Fruit fly (Drosophila melanogaster) whole organism, embryonic: ENCODE measurements around the gene tmod.

Experiments
- Ada2b ChIP-seq: fragments of 200-800 bp; sonication (Bioruptor generic); IDR thresholded peaks from 2 replicates; pipeline ENCODE4 v1.3.6; 2022; ENCODE audit warnings: missing biosample characterization, missing genetic modification characterization
- Atf3 ChIP-seq: fragments of 200-800 bp; sonication (Bioruptor generic); optimal IDR thresholded peaks from 3 replicates; lab custom pipeline; 2016; ENCODE audit warnings: missing biosample characterization, missing genetic modification characterization
- Bgb ChIP-seq: fragments of 200-800 bp; sonication (Bioruptor generic); IDR thresholded peaks from 2 replicates; pipeline ENCODE4 v1.3.6; 2022; ENCODE audit warnings: missing biosample characterization, missing genetic modification characterization; ENCODE audit not compliant: partially characterized antibody
- CG10321 ChIP-seq: fragments of 200-800 bp; sonication (Bioruptor generic); IDR thresholded peaks from 2 replicates; pipeline ENCODE4 v1.3.6; 2022; ENCODE audit warnings: missing biosample characterization, missing genetic modification characterization
- CG10543 ChIP-seq: fragments of 200-800 bp; sonication (Bioruptor generic); optimal IDR thresholded peaks from 3 replicates; lab custom pipeline; 2017; ENCODE audit warnings: missing biosample characterization, mild to moderate bottlenecking, missing genetic modification characterization, moderate library complexity
- CG12104 ChIP-seq: fragments of 200-800 bp; sonication (Bioruptor generic); optimal IDR thresholded peaks from 3 replicates; lab custom pipeline; 2016; ENCODE audit warnings: missing biosample characterization, missing genetic modification characterization
- CG12744 ChIP-seq: fragments of 200-800 bp; sonication (Bioruptor generic); optimal IDR thresholded peaks from 2 replicates; lab custom pipeline; 2016; ENCODE audit warnings: missing biosample characterization, missing genetic modification characterization
- CG15696 ChIP-seq: fragments of 200-800 bp; sonication (Bioruptor generic); optimal IDR thresholded peaks from 2 replicates; lab custom pipeline; 2019; ENCODE audit warnings: missing biosample characterization, mild to moderate bottlenecking, missing genetic modification characterization, moderate library complexity
- CG16863 ChIP-seq: fragments of 200-800 bp; sonication (Bioruptor generic); optimal IDR thresholded peaks from 3 replicates; lab custom pipeline; 2016; ENCODE audit warnings: missing biosample characterization, missing genetic modification characterization
- CG17802 ChIP-seq: fragments of 200-800 bp; sonication (Bioruptor generic); optimal IDR thresholded peaks from 2 replicates; lab custom pipeline; 2018; ENCODE audit warnings: missing biosample characterization, mild to moderate bottlenecking, missing genetic modification characterization, moderate library complexity
- CG17829 ChIP-seq: fragments of 200-800 bp; optimal IDR thresholded peaks from 2 replicates; lab custom pipeline; 2019; ENCODE audit warnings: missing biosample characterization, mild to moderate bottlenecking, missing genetic modification characterization, moderate library complexity
- CG17912 ChIP-seq: fragments of 200-800 bp; sonication (Bioruptor generic); optimal IDR thresholded peaks from 2 replicates; lab custom pipeline; 2018; ENCODE audit warnings: missing biosample characterization, mild to moderate bottlenecking, missing genetic modification characterization
- CG30020 ChIP-seq: fragments of 200-800 bp; optimal IDR thresholded peaks from 2 replicates; lab custom pipeline; 2019; ENCODE audit warnings: missing biosample characterization, mild to moderate bottlenecking, missing genetic modification characterization, moderate library complexity
- CG3163 ChIP-seq: fragments of 200-800 bp; sonication (Bioruptor generic); optimal IDR thresholded peaks from 3 replicates; lab custom pipeline; 2016; ENCODE audit warnings: missing biosample characterization, missing genetic modification characterization
- CG32532 ChIP-seq: fragments of 200-800 bp; sonication (Bioruptor generic); IDR thresholded peaks from 2 replicates; pipeline ENCODE4 v1.3.6; 2022; ENCODE audit warnings: missing biosample characterization, missing genetic modification characterization
- CG32772 ChIP-seq: fragments of 200-800 bp; sonication (Bioruptor generic); IDR thresholded peaks from 2 replicates; pipeline ENCODE4 v1.3.6; 2022; ENCODE audit warnings: missing biosample characterization, missing genetic modification characterization
- CG34224 ChIP-seq: fragments of 200-800 bp; sonication (Bioruptor generic); IDR thresholded peaks from 3 replicates; pipeline ENCODE4 v1.3.6; 2022; ENCODE audit warnings: missing biosample characterization, missing genetic modification characterization; ENCODE audit not compliant: partially characterized antibody
- CG4360 ChIP-seq: fragments of 200-800 bp; sonication (Bioruptor generic); IDR thresholded peaks from 2 replicates; pipeline ENCODE4 v1.3.6; 2022; ENCODE audit warnings: missing biosample characterization, missing genetic modification characterization
- CG4404 ChIP-seq: fragments of 200-800 bp; sonication (Bioruptor generic); IDR thresholded peaks from 2 replicates; pipeline ENCODE4 v1.3.6; 2022; ENCODE audit warnings: missing biosample characterization, missing genetic modification characterization
- CG6272 ChIP-seq: fragments of 200-800 bp; sonication (Bioruptor generic); IDR thresholded peaks from 2 replicates; pipeline ENCODE4 v1.3.6; 2022; ENCODE audit warnings: missing biosample characterization, missing genetic modification characterization
- CG6765 ChIP-seq: fragments of 200-800 bp; sonication (Bioruptor generic); optimal IDR thresholded peaks from 3 replicates; lab custom pipeline; 2017; ENCODE audit warnings: missing biosample characterization, mild to moderate bottlenecking, missing genetic modification characterization
- CG7372 ChIP-seq: fragments of 200-800 bp; sonication (Bioruptor generic); IDR thresholded peaks from 2 replicates; pipeline ENCODE4 v1.3.6; 2022; ENCODE audit warnings: missing biosample characterization, missing genetic modification characterization
- CG7928 ChIP-seq: fragments of 200-800 bp; sonication (Bioruptor generic); optimal IDR thresholded peaks from 2 replicates; lab custom pipeline; 2017; ENCODE audit warnings: missing biosample characterization, mild to moderate bottlenecking, missing genetic modification characterization
- CG9817 ChIP-seq: fragments of 200-800 bp; sonication (Bioruptor generic); optimal IDR thresholded peaks from 2 replicates; lab custom pipeline; 2018; ENCODE audit warnings: missing biosample characterization, mild to moderate bottlenecking, missing genetic modification characterization, moderate library complexity
- Deaf1 ChIP-seq: fragments of 200-800 bp; optimal IDR thresholded peaks from 3 replicates; lab custom pipeline; 2019; ENCODE audit warnings: missing biosample characterization, mild to moderate bottlenecking, missing genetic modification characterization, moderate library complexity
- Dip2 ChIP-seq: fragments of 200-800 bp; sonication (Bioruptor generic); IDR thresholded peaks from 2 replicates; pipeline ENCODE4 v1.3.6; 2022; ENCODE audit warnings: missing biosample characterization, missing genetic modification characterization
- Max ChIP-seq: fragments of 200-800 bp; sonication (Bioruptor generic); optimal IDR thresholded peaks from 2 replicates; lab custom pipeline; 2016; ENCODE audit warnings: missing biosample characterization, mild to moderate bottlenecking, missing genetic modification characterization
- NfI ChIP-seq: fragments of 200-800 bp; sonication (Bioruptor generic); optimal IDR thresholded peaks from 3 replicates; lab custom pipeline; 2018; ENCODE audit warnings: missing biosample characterization, mild to moderate bottlenecking, missing genetic modification characterization, moderate library complexity
- Scr ChIP-seq: fragments of 200-800 bp; sonication (Bioruptor generic); IDR thresholded peaks from 2 replicates; pipeline ENCODE4 v1.3.6; 2022; ENCODE audit warnings: missing biosample characterization, missing genetic modification characterization; ENCODE audit not compliant: partially characterized antibody
- Trl ChIP-seq, 3 experiments: fragments of >200 bp in 2 of 3; fragments of 200-800 bp in 1 of 3; sonication (Bioruptor generic) in 1 of 3; optimal IDR thresholded peaks; 2 replicates in 1 of 3; 3 replicates in 2 of 3; lab custom pipeline; 2016 to 2017; ENCODE audit warnings: missing biosample characterization in 1 of 3, missing genetic modification characterization in 1 of 3
- Xrp1 ChIP-seq: fragments of 200-800 bp; sonication (Bioruptor generic); IDR thresholded peaks from 2 replicates; pipeline ENCODE4 v1.3.6; 2022; ENCODE audit warnings: missing biosample characterization, missing genetic modification characterization
- az2 ChIP-seq: fragments of 200-800 bp; sonication (Bioruptor generic); optimal IDR thresholded peaks from 3 replicates; lab custom pipeline; 2016; ENCODE audit warnings: missing biosample characterization, missing genetic modification characterization
- bbx ChIP-seq: fragments of 200-800 bp; sonication (Bioruptor generic); IDR thresholded peaks from 2 replicates; pipeline ENCODE4 v1.3.6; 2022; ENCODE audit warnings: missing biosample characterization, missing genetic modification characterization; ENCODE audit not compliant: partially characterized antibody
- bsh ChIP-seq, 2 experiments: fragments of 200-800 bp; sonication (Bioruptor generic); optimal IDR thresholded peaks; 2 replicates each; lab custom pipeline; 2017 to 2018; ENCODE audit warnings: mild to moderate bottlenecking in 2 of 2, missing biosample characterization in 2 of 2, missing genetic modification characterization in 2 of 2, moderate library complexity in 1 of 2
- cg ChIP-seq: fragments of 200-800 bp; sonication (Bioruptor generic); optimal IDR thresholded peaks from 3 replicates; lab custom pipeline; 2019; ENCODE audit warnings: missing biosample characterization, mild to moderate bottlenecking, missing genetic modification characterization, moderate library complexity
- chinmo ChIP-seq: fragments of 200-800 bp; sonication (Bioruptor generic); IDR thresholded peaks from 4 replicates; pipeline ENCODE4 v1.3.6; 2022; ENCODE audit warnings: missing biosample characterization, missing genetic modification characterization; ENCODE audit not compliant: partially characterized antibody
- ci ChIP-seq: fragments of 200-800 bp; sonication (Bioruptor generic); IDR thresholded peaks from 3 replicates; pipeline ENCODE4 v1.3.6; 2022; ENCODE audit warnings: missing biosample characterization, missing genetic modification characterization
- esg ChIP-seq: fragments of 200-800 bp; sonication (Bioruptor generic); conservative IDR thresholded peaks from 2 replicates; pipeline ENCODE4 v1.3.6; 2022; ENCODE audit warnings: missing biosample characterization, missing genetic modification characterization
- eve ChIP-seq, 2 experiments: fragments of >200 bp; optimal IDR thresholded peaks; 2 replicates each; lab custom pipeline; 2017; ENCODE audit warnings: missing biosample characterization in 2 of 2, missing genetic modification characterization in 2 of 2
- fd64A ChIP-seq: fragments of 200-800 bp; sonication (Bioruptor generic); optimal IDR thresholded peaks from 3 replicates; lab custom pipeline; 2018; ENCODE audit warnings: missing biosample characterization, mild to moderate bottlenecking, missing genetic modification characterization
- fd96Cb ChIP-seq: fragments of 200-800 bp; sonication (Bioruptor generic); optimal IDR thresholded peaks from 2 replicates; lab custom pipeline; 2018; ENCODE audit warnings: missing biosample characterization, mild to moderate bottlenecking, missing genetic modification characterization, moderate library complexity
- gce ChIP-seq: fragments of 200-800 bp; sonication (Bioruptor generic); IDR thresholded peaks from 3 replicates; pipeline ENCODE4 v1.3.6; 2022; ENCODE audit warnings: missing biosample characterization, missing genetic modification characterization
- lilli ChIP-seq: fragments of 200-800 bp; sonication (Bioruptor generic); optimal IDR thresholded peaks from 3 replicates; lab custom pipeline; 2016; ENCODE audit warnings: missing biosample characterization, missing genetic modification characterization
- nerfin-2 ChIP-seq: fragments of 200-800 bp; sonication (Bioruptor generic); IDR thresholded peaks from 2 replicates; pipeline ENCODE4 v1.3.6; 2022; ENCODE audit warnings: missing biosample characterization, missing genetic modification characterization; ENCODE audit not compliant: partially characterized antibody
- rib ChIP-seq: fragments of 200-800 bp; sonication (Bioruptor generic); IDR thresholded peaks from 2 replicates; pipeline ENCODE4 v1.3.6; 2022; ENCODE audit warnings: missing biosample characterization, missing genetic modification characterization
- scrt ChIP-seq: fragments of 200-800 bp; sonication (Bioruptor generic); optimal IDR thresholded peaks from 2 replicates; lab custom pipeline; 2018; ENCODE audit warnings: missing biosample characterization, mild to moderate bottlenecking, missing genetic modification characterization, moderate library complexity
- sd ChIP-seq: fragments of 200-800 bp; sonication (Bioruptor generic); optimal IDR thresholded peaks from 3 replicates; lab custom pipeline; 2018; ENCODE audit warnings: missing biosample characterization, mild to moderate bottlenecking, missing genetic modification characterization, moderate library complexity
- sens-2 ChIP-seq: fragments of 200-800 bp; sonication (Bioruptor generic); IDR thresholded peaks from 2 replicates; pipeline ENCODE4 v1.3.6; 2022; ENCODE audit warnings: missing biosample characterization, missing genetic modification characterization
- tna ChIP-seq: fragments of 200-800 bp; sonication (Bioruptor generic); IDR thresholded peaks from 2 replicates; pipeline ENCODE4 v1.3.6; 2022; ENCODE audit warnings: missing biosample characterization, missing genetic modification characterization; ENCODE audit not compliant: partially characterized antibody
- trem ChIP-seq: fragments of 200-800 bp; optimal IDR thresholded peaks from 3 replicates; lab custom pipeline; 2019; ENCODE audit warnings: missing biosample characterization, mild to moderate bottlenecking, missing genetic modification characterization, moderate library complexity
- wor ChIP-seq: fragments of 200-800 bp; sonication (Bioruptor generic); IDR thresholded peaks from 2 replicates; pipeline ENCODE4 v1.3.6; 2022; ENCODE audit warnings: missing biosample characterization, missing genetic modification characterization

tmod gene

DNA sequence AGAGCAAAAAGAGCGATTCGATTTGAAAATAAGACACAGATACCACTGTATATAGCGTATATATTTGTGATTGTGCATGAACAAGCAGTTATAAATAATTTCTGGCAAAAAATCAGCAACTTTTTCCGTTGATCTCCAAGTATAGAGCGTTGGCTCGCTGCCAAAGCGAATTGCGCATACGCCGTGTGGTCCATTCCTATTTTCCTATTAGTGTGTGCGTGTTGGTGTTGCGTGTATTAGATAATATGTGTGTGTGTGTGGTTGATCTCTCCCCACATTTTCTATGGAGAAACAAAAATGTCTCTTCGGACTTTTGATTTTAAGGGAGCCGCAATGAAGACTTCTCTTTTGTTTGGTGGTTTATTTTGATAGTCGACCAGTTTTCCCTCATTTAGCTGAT, 20.1 kb downstream of the tmod start:
- no peak for TF ChIP-seq esg (GFP tag; lab: Robert Waterston, UW)
- no peak for TF ChIP-seq bsh (GFP tag; optimal IDR thresholded peaks at IDR 0.05; lab: Kevin White, UChicago)
- TF ChIP-seq cg (GFP tag; lab: Kevin White, UChicago): peak; percentile 57
- TF ChIP-seq CG7372 (GFP tag; lab: Robert Waterston, UW): peak; percentile 60; the same call in 1 of the 2 replicates
- TF ChIP-seq CG34224 (GFP tag; lab: Robert Waterston, UW): no peak
- no peak for TF ChIP-seq CG15696 (tag; lab: Kevin White, UChicago)
- no peak for TF ChIP-seq CG4360 (GFP tag; lab: Robert Waterston, UW)
- peak; percentile 29 for TF ChIP-seq sd (tag; lab: Kevin White, UChicago)
- no peak for TF ChIP-seq wor (GFP tag; lab: Robert Waterston, UW)
- TF ChIP-seq CG12744 (GFP tag; lab: Kevin White, UChicago): no peak
- no peak for TF ChIP-seq Scr
- TF ChIP-seq CG10321: no peak
- TF ChIP-seq CG17912: no peak
- TF ChIP-seq tna: no peak
- no peak for TF ChIP-seq Ada2b (GFP tag; lab: Robert Waterston, UW)
- TF ChIP-seq CG17802 (tag; lab: Kevin White, UChicago): no peak
- peak; percentile 16 for TF ChIP-seq NfI
- 0 out of 3 replicates have a peak, but pooled peaks have one; percentile 15 for TF ChIP-seq ci (GFP tag; lab: Robert Waterston, UW)
- TF ChIP-seq sens-2 (GFP tag; lab: Robert Waterston, UW): no peak
- no peak for TF ChIP-seq CG9817
- TF ChIP-seq CG16863 (GFP tag; lab: Kevin White, UChicago): no peak
- TF ChIP-seq Xrp1 (GFP tag; lab: Robert Waterston, UW): no peak
- no peak for TF ChIP-seq az2 (GFP tag; lab: Kevin White, UChicago)
- peak; percentile 85 for TF ChIP-seq CG3163 (GFP tag; lab: Kevin White, UChicago)
- no peak for TF ChIP-seq eve (GFP tag; optimal IDR thresholded peaks at IDR 0.05; lab: Kevin White, UChicago)
- no peak for TF ChIP-seq CG32532
- TF ChIP-seq CG17829 (tag; lab: Kevin White, UChicago): no peak
- no peak for TF ChIP-seq CG32772
- TF ChIP-seq CG6765 (GFP tag; lab: Kevin White, UChicago): no peak
- TF ChIP-seq Trl (optimal IDR thresholded peaks at IDR 0.05; lab: Kevin White, UChicago): peak in 1 of 2 experiments; percentile 50
- no peak for TF ChIP-seq Trl (GFP tag; optimal IDR thresholded peaks at IDR 0.05; lab: Kevin White, UChicago)
- TF ChIP-seq rib (GFP tag; lab: Robert Waterston, UW): no peak
- TF ChIP-seq CG30020 (tag; lab: Kevin White, UChicago): no peak
- 0 out of 4 replicates have a peak, but pooled peaks have one; percentile 27 for TF ChIP-seq chinmo (GFP tag; lab: Robert Waterston, UW)
- no peak for TF ChIP-seq trem
- TF ChIP-seq Dip2 (GFP tag; lab: Robert Waterston, UW): no peak

dm6 chr3R:30560070-30560469, 27.7 kb downstream of the tmod start, which contains the start of gene CG34155:
Gene CG34155, minus strand, starts transcription at chr3R:30560199.
- TF ChIP-seq bbx (GFP tag; lab: Robert Waterston, UW) (no peak), CG4404 (GFP tag; lab: Robert Waterston, UW) (no peak), CG10543 (GFP tag; lab: Kevin White, UChicago) (peak; percentile 13), scrt (GFP tag; lab: Kevin White, UChicago) (peak; percentile 88), fd96Cb (no peak), Bgb (GFP tag; lab: Robert Waterston, UW) (0 out of 2 replicates have a peak, but pooled peaks have one; percentile 13), nerfin-2 (GFP tag; lab: Robert Waterston, UW) (no peak), gce (GFP tag; lab: Robert Waterston, UW) (0 out of 3 replicates have a peak, but pooled peaks have one; percentile 13), CG7928 (no peak), Max (GFP tag; lab: Kevin White, UChicago) (no peak), fd64A (no peak), chinmo (GFP tag; lab: Robert Waterston, UW) (0 out of 4 replicates have a peak, but pooled peaks have one; percentile 8), bsh (GFP tag; optimal IDR thresholded peaks at IDR 0.05; lab: Kevin White, UChicago) (no peak), lilli (GFP tag; lab: Kevin White, UChicago) (no peak), CG12104 (GFP tag; lab: Kevin White, UChicago) (no peak), Atf3 (GFP tag; lab: Kevin White, UChicago) (no peak), CG6272 (GFP tag; lab: Robert Waterston, UW) (0 out of 2 replicates have a peak, but pooled peaks have one; percentile 8), Deaf1 (tag; lab: Kevin White, UChicago) (peak; percentile 97)
